Worm (Caenorhabditis elegans): Measurements from ENCODE around the gene F13B6.3.

F13B6.3 gene

DNA sequence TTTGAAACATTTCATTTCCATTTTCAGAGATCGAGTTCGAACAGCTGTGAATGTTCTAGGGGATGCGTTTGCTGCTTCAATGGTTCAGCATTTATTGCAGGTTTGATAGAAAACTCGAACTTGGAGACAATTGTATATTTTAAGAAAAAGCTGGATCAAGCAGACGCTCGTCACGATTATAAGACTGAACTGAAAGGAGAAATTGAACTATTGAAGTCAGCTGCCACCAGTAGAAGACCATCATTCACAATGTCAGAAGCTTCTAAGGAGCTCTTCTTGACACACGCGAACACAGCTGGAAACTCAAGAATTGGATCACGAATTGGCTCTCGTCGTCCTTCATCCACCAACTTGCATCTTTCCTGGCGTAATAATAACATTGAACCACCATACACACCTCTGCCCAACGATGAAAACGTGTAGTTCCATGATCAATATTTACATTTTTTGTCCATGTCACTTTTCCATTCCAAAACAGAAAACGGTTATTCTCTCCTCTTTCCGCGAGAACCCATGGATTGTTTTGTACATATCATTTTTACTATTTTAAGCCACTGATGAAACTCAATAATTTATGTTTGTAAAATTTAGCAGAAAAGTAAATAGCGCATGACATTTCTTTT, 40.2 kb upstream of the F13B6.3 start:
- no peak for TF ChIP-seq nhr-28 (tag; optimal IDR thresholded peaks at IDR 0.05)
- peak; percentile 54 for TF ChIP-seq nhr-43 (tag; optimal IDR thresholded peaks at IDR 0.05; ENCODE audit: poor library complexity, severe bottlenecking)
- TF ChIP-seq R02D3.7 (tag; optimal IDR thresholded peaks at IDR 0.05) = peak; percentile 30
- no peak for TF ChIP-seq daf-12 (tag; optimal IDR thresholded peaks at IDR 0.05)
- no peak for TF ChIP-seq nhr-77 (tag; optimal IDR thresholded peaks at IDR 0.05)
- TF ChIP-seq pha-4 (tag; optimal IDR thresholded peaks at IDR 0.05) = peak; percentile 65
- peak; percentile 95 for TF ChIP-seq ama-1 (optimal IDR thresholded peaks at IDR 0.05)
- TF ChIP-seq jun-1 (tag; optimal IDR thresholded peaks at IDR 0.05) = no peak
- TF ChIP-seq elt-2 (tag; optimal IDR thresholded peaks at IDR 0.05) = peak; percentile 38
- no peak for TF ChIP-seq nfya-1 (tag; optimal IDR thresholded peaks at IDR 0.05; ENCODE audit: insufficient read depth)
- TF ChIP-seq unc-62 (GFP tag; optimal IDR thresholded peaks at IDR 0.05) = no peak
- no peak for TF ChIP-seq eor-1 (tag; optimal IDR thresholded peaks at IDR 0.05)
- TF ChIP-seq lsy-12 (tag; optimal IDR thresholded peaks at IDR 0.05) = peak; percentile 48
- peak; percentile 44 for TF ChIP-seq aly-2 (tag; optimal IDR thresholded peaks at IDR 0.05)
- TF ChIP-seq lin-39 (tag; optimal IDR thresholded peaks at IDR 0.05) = peak; percentile 25
- TF ChIP-seq pqm-1 (tag; optimal IDR thresholded peaks at IDR 0.05) = peak; percentile 4

ce11 chrIV:7503322-7503721, 37.6 kb upstream of the F13B6.3 start, which contains the start of gene glt-6:
Gene glt-6 (plus strand): TSS chrIV:7503622.
- TF ChIP-seq R02D3.7 (tag; optimal IDR thresholded peaks at IDR 0.05) (no peak), pha-4 (tag; optimal IDR thresholded peaks at IDR 0.05) (no peak), ama-1 (optimal IDR thresholded peaks at IDR 0.05) (no peak), fkh-10 (GFP tag; optimal IDR thresholded peaks at IDR 0.05) (no peak), ceh-82 (tag; optimal IDR thresholded peaks at IDR 0.05) (no peak), ceh-9 (tag; optimal IDR thresholded peaks at IDR 0.05) (no peak), eor-1 (tag; optimal IDR thresholded peaks at IDR 0.05) (no peak), nhr-77 (tag; optimal IDR thresholded peaks at IDR 0.05) (no peak), mml-1 (tag; optimal IDR thresholded peaks at IDR 0.05) (no peak), mdl-1 (tag; optimal IDR thresholded peaks at IDR 0.05) (no peak), ceh-16 (tag; optimal IDR thresholded peaks at IDR 0.05) (no peak)

DNA sequence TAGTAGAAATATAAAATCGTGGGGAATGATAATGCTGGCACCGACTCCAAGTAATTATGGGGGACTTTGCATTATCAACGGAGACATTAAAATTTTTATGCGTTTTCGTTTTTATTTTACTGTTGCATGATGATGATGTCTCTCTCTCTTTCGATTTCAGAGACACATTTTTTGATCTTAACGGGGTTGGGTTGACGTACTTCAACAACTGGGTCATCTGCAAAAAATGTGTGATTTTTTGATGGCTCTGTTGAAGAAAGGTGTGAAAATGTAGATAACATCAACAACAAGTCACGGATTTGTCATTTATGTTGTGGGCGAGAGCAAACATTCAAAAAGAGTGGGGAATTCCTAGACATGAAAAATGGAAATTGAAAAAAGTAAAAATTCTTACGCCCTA, 35.6 kb upstream of the F13B6.3 start, which contains the start of gene F55G1.15:
Gene F55G1.15, minus strand, starts transcription at position 101 of the 400 bp plus-strand sequence.
- TF ChIP-seq elt-2 (tag; optimal IDR thresholded peaks at IDR 0.05) = peak; percentile 46
- no peak for TF ChIP-seq nfya-1 (tag; optimal IDR thresholded peaks at IDR 0.05; ENCODE audit: insufficient read depth)
- no peak for TF ChIP-seq zag-1 (tag; optimal IDR thresholded peaks at IDR 0.05)
- no peak for TF ChIP-seq eor-1 (tag; optimal IDR thresholded peaks at IDR 0.05)

ce11 chrIV:7500924-7501323, 35.2 kb upstream of the F13B6.3 start:
- TF ChIP-seq ama-1 (optimal IDR thresholded peaks at IDR 0.05) (no peak), egl-27 (tag; optimal IDR thresholded peaks at IDR 0.05) (no peak), elt-3 (tag; optimal IDR thresholded peaks at IDR 0.05) (no peak), pha-4 (tag; optimal IDR thresholded peaks at IDR 0.05) (no peak), elt-1 (tag; optimal IDR thresholded peaks at IDR 0.05) (peak; percentile 64), jun-1 (tag; optimal IDR thresholded peaks at IDR 0.05) (no peak), ZK546.5 (tag; optimal IDR thresholded peaks at IDR 0.05) (no peak), nhr-67 (tag; optimal IDR thresholded peaks at IDR 0.05) (no peak)

DNA sequence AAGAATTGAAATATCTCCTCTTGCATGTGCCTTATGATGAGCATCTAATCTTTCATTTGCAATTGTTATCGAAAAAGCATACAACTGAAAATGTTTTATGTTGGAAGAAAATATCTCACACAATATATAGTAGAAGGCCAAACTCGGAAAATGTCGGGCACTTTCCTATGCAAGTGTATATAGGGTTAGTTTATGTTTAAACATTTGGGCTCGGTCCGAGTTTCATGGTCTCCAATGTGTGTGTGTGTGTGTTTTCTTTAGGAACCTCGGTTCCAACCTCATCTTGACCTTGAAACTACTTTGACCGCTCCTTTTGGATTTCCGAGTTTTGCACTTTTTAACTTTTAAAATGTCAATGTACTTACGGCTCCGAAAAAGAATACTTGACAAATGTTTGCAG, 33.5 kb upstream of the F13B6.3 start:
- TF ChIP-seq unc-39 (tag; optimal IDR thresholded peaks at IDR 0.05) (no peak), sea-2 (GFP tag; optimal IDR thresholded peaks at IDR 0.05) (no peak), ama-1 (optimal IDR thresholded peaks at IDR 0.05) (no peak), snpc-4 (tag; optimal IDR thresholded peaks at IDR 0.05) (peak; percentile 63), daf-12 (tag; optimal IDR thresholded peaks at IDR 0.05) (no peak), elt-1 (tag; optimal IDR thresholded peaks at IDR 0.05) (no peak), R02D3.7 (tag; optimal IDR thresholded peaks at IDR 0.05) (no peak)

- TF ChIP-seq lin-15B (tag; optimal IDR thresholded peaks at IDR 0.05) (no peak), fkh-10 (GFP tag; optimal IDR thresholded peaks at IDR 0.05) (no peak), nhr-237 (tag; optimal IDR thresholded peaks at IDR 0.05) (no peak), ztf-4 (tag; optimal IDR thresholded peaks at IDR 0.05) (no peak), nfya-1 (tag; optimal IDR thresholded peaks at IDR 0.05; ENCODE audit: insufficient read depth) (no peak), egl-27 (tag; optimal IDR thresholded peaks at IDR 0.05) (no peak), nhr-11 (tag; optimal IDR thresholded peaks at IDR 0.05) (no peak), daf-12 (tag; optimal IDR thresholded peaks at IDR 0.05) (no peak), sea-2 (GFP tag; optimal IDR thresholded peaks at IDR 0.05) (no peak), unc-39 (tag; optimal IDR thresholded peaks at IDR 0.05) (no peak), ZK546.5 (tag; optimal IDR thresholded peaks at IDR 0.05) (no peak), egl-5 (tag; optimal IDR thresholded peaks at IDR 0.05) (no peak), lin-39 (tag; optimal IDR thresholded peaks at IDR 0.05) (no peak), fos-1 (tag; optimal IDR thresholded peaks at IDR 0.05) (no peak), nhr-23 (tag; optimal IDR thresholded peaks at IDR 0.05) (no peak), nhr-76 (tag; optimal IDR thresholded peaks at IDR 0.05) (no peak), mdl-1 (tag; optimal IDR thresholded peaks at IDR 0.05) (no peak), hmg-11 (tag; optimal IDR thresholded peaks at IDR 0.05) (no peak), snpc-4 (tag; optimal IDR thresholded peaks at IDR 0.05) (no peak), ceh-28 (tag; optimal IDR thresholded peaks at IDR 0.05) (no peak)
Observed at ce11 chrIV:7497750-7498149, 32.0 kb upstream of the F13B6.3 start, which contains the start of gene egas-4. Gene egas-4 (minus strand): TSS chrIV:7497850.

Data from whole organism, L3 larva.